Fruit fly (Drosophila melanogaster): ENCODE data around the gene ovo.

DNA sequence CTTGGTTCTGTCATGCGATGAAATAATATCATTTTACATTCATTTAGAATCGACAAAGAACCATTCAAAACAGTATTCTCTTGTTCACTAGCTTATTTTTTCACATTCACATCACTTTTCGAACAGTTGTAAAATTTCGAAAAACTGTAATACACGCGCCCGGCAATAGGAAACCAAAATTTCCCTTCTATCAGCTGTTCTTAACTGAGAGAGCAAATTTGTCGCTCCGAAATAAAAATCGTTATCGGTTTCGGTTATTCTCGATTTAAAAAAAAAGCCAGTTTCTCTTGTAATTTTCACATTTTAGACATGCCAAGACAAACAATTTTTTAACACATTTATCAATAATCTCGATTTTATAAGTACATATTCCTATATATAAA, 37.0 kb downstream of the ovo start:
- TF ChIP-seq CG9948 (tag; optimal IDR thresholded peaks at IDR 0.05) (no peak), CG32121 (GFP tag; IDR thresholded peaks at IDR 0.05) (no peak), Ets98B (GFP tag; IDR thresholded peaks at IDR 0.05) (no peak), CG15710 (tag; optimal IDR thresholded peaks at IDR 0.05) (no peak), D1 (tag; optimal IDR thresholded peaks at IDR 0.05) (no peak), EcR (GFP tag; optimal IDR thresholded peaks at IDR 0.05) (no peak), CG34367 (tag; optimal IDR thresholded peaks at IDR 0.05) (no peak), CG8301 (tag; optimal IDR thresholded peaks at IDR 0.05) (no peak), CG8159 (tag; optimal IDR thresholded peaks at IDR 0.05) (no peak), CG17806 (tag; optimal IDR thresholded peaks at IDR 0.05) (no peak), rn (GFP tag; IDR thresholded peaks at IDR 0.05) (no peak), gl (tag; optimal IDR thresholded peaks at IDR 0.05) (no peak), Pif1A (GFP tag; optimal IDR thresholded peaks at IDR 0.05) (no peak)

Measured in whole organism, pupa.